Fruit fly (Drosophila melanogaster): ENCODE results near the gene Sfp23F.
A peak's percentile ranks its signal among the peaks of the same experiment; 100 is the strongest.

Sfp23F gene

DNA sequence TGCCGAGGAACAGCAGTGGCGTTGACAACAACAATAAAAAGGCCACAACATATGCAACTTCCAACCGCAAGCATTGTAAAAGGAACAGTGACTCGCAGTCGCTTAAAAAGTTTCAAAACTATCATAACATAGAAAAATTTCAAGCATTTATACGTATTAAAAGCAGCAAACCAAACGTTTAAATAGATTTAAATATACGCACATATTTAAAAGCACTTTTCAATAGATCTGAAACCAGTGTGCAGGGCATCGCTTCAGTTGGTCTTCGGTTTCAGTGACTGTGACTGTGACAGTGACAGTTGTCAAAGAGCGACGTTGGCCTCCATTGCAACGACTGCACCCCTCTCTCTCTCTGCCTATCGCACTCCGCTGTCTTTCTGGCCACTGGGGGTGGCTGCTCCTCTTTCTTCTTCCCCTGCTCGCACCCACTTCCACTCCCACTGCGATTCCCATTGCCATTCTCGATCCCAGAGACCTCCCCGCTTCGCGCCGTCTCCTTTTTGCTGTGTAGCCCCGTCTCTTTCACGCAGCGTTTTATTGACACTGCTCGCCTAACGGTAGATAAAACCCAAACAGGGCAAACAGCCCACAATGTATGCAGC is 39.3 kb downstream of the Sfp23F start (continued):
- TF ChIP-seq esn (GFP tag; optimal IDR thresholded peaks at IDR 0.05) (peak; percentile 95), CG6792 (GFP tag; optimal IDR thresholded peaks at IDR 0.05) (peak; percentile 95), Ets96B (tag; optimal IDR thresholded peaks at IDR 0.05) (peak; percentile 93), CG8319 (GFP tag; optimal IDR thresholded peaks at IDR 0.05) (peak; percentile 93), CG6163 (GFP tag; IDR thresholded peaks at IDR 0.05) (peak; percentile 98), Hr4 (GFP tag; optimal IDR thresholded peaks at IDR 0.05) (peak; percentile 94), Met (GFP tag; optimal IDR thresholded peaks at IDR 0.05) (peak; percentile 83), CG11762 (GFP tag; optimal IDR thresholded peaks at IDR 0.05; ENCODE audit: insufficient read depth) (peak; percentile 93), Eip93F (GFP tag; optimal IDR thresholded peaks at IDR 0.05) (no peak), vri (GFP tag; optimal IDR thresholded peaks at IDR 0.05) (peak; percentile 89), dsx (GFP tag; optimal IDR thresholded peaks at IDR 0.05; ENCODE audit: poor library complexity, severe bottlenecking) (peak; percentile 89), eg (GFP tag; IDR thresholded peaks at IDR 0.05) (peak; percentile 99), dac (GFP tag; optimal IDR thresholded peaks at IDR 0.05) (peak; percentile 90), CG7368 (GFP tag; optimal IDR thresholded peaks at IDR 0.05) (peak; percentile 89), lz (GFP tag; optimal IDR thresholded peaks at IDR 0.05) (peak; percentile 91), CG8119 (GFP tag; IDR thresholded peaks at IDR 0.05) (peak; percentile 96), fd59A (GFP tag; optimal IDR thresholded peaks at IDR 0.05) (peak; percentile 89), Sox14 (GFP tag; optimal IDR thresholded peaks at IDR 0.05) (peak; percentile 96), CG8632 (GFP tag; optimal IDR thresholded peaks at IDR 0.05) (peak; percentile 92), cyc (GFP tag; optimal IDR thresholded peaks at IDR 0.05) (peak; percentile 80), pdm3 (GFP tag; optimal IDR thresholded peaks at IDR 0.05) (peak; percentile 97), CG31627 (GFP tag; optimal IDR thresholded peaks at IDR 0.05) (peak; percentile 89), CG11902 (GFP tag; optimal IDR thresholded peaks at IDR 0.05) (peak; percentile 91), Hr38 (GFP tag; optimal IDR thresholded peaks at IDR 0.05) (peak; percentile 46), spab (GFP tag; optimal IDR thresholded peaks at IDR 0.05) (peak; percentile 91), Gug (GFP tag; IDR thresholded peaks at IDR 0.05) (peak; percentile 97), CG3919 (GFP tag; optimal IDR thresholded peaks at IDR 0.05) (peak; percentile 93), CG6854 (GFP tag; optimal IDR thresholded peaks at IDR 0.05) (peak; percentile 77), CG6276 (GFP tag; optimal IDR thresholded peaks at IDR 0.05) (peak; percentile 86), Ets21C (GFP tag; optimal IDR thresholded peaks at IDR 0.05) (peak; percentile 92), achi (GFP tag; optimal IDR thresholded peaks at IDR 0.05) (peak; percentile 95)

DNA sequence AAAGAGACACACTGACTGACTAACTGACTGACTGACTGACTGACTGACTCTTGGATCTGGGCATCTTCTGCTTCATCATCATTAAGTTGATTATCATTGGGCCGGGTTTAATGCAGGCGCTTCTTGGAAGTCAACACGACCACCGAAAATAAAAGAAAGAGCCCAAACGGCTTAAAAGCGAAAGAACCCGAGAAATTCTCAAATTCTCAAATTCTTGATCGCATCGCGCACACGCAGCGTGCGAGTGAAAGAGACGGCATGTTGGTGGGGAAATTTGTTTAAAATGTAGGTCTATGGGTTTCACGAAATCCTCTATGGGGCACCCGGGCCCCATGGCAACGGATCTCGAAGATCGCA is 41.1 kb downstream of the Sfp23F start:
- TF ChIP-seq OdsH (GFP tag; optimal IDR thresholded peaks at IDR 0.05), result no peak
- peak; percentile 74 for TF ChIP-seq svp (GFP tag)
- TF ChIP-seq Hr39 (GFP tag; optimal IDR thresholded peaks at IDR 0.05), result no peak
- no peak for TF ChIP-seq CG6854 (GFP tag; optimal IDR thresholded peaks at IDR 0.05)
- TF ChIP-seq Sox102F (GFP tag; optimal IDR thresholded peaks at IDR 0.05), result no peak
- no peak for TF ChIP-seq Smox (GFP tag; optimal IDR thresholded peaks at IDR 0.05)

DNA sequence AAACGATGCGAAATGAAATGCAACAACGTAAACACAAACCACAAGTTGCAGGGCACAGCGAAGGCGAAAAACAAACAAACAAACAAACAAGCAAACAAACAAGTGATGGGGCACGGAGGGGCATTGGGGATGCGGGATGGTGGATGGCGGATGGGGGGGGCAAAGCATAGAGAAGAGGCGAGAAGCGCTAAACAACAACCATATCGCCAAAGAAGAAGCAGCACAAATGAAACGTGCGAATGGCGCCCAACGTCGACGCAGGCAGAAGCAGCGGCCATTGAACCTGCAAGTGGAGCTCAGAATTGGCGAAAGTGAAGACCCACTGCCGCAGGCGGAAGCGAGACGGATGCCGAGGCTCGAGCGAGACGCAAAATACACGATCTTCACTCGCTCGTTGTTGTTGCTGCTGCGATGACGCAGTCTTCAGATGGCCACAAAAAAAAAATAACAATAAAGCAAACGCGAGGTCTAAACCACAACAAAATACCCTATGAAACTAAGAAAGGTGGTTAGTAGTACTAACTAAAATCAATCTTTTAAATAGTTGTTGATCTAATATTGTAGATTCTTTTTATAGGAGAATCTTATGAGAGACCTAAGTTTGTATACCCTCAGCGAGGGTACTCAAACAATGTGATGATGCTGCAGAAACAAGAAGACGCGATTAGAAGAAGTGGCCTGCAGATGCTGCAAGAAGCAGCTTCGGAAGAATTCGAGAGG is 41.6 kb downstream of the Sfp23F start:
- TF ChIP-seq acj6 (GFP tag; optimal IDR thresholded peaks at IDR 0.05), result peak; percentile 84
- TF ChIP-seq CG8119 (GFP tag; IDR thresholded peaks at IDR 0.05), result peak; percentile 83
- peak; percentile 32 for TF ChIP-seq CG9139 (GFP tag; optimal IDR thresholded peaks at IDR 0.05)
- peak; percentile 60 for TF ChIP-seq fd85E (GFP tag; optimal IDR thresholded peaks at IDR 0.05)
- TF ChIP-seq CG34406 (GFP tag; optimal IDR thresholded peaks at IDR 0.05), result peak; percentile 73
- TF ChIP-seq CG11762 (GFP tag; optimal IDR thresholded peaks at IDR 0.05; ENCODE audit: insufficient read depth), result peak; percentile 61
- peak; percentile 41 for TF ChIP-seq CG1621 (tag; optimal IDR thresholded peaks at IDR 0.05)
- peak; percentile 91 for TF ChIP-seq cyc (GFP tag; optimal IDR thresholded peaks at IDR 0.05)
- peak; percentile 88 for TF ChIP-seq CG3919 (GFP tag; optimal IDR thresholded peaks at IDR 0.05)
- TF ChIP-seq ss (GFP tag; optimal IDR thresholded peaks at IDR 0.05), result peak in 1 of 2 experiments; percentile 23
- TF ChIP-seq CG10631 (GFP tag; optimal IDR thresholded peaks at IDR 0.05), result peak; percentile 88
- peak; percentile 9 for TF ChIP-seq CG4318 (GFP tag; optimal IDR thresholded peaks at IDR 0.05)
- TF ChIP-seq CG32006 (GFP tag; optimal IDR thresholded peaks at IDR 0.05), result peak; percentile 84
- peak; percentile 75 for TF ChIP-seq net (GFP tag; optimal IDR thresholded peaks at IDR 0.05)
- peak; percentile 91 for TF ChIP-seq CG31627 (GFP tag; optimal IDR thresholded peaks at IDR 0.05)
- TF ChIP-seq vri (GFP tag; optimal IDR thresholded peaks at IDR 0.05), result peak; percentile 89
- TF ChIP-seq Ets21C (GFP tag; optimal IDR thresholded peaks at IDR 0.05), result peak; percentile 80
- TF ChIP-seq svp (GFP tag), result peak; percentile 96
- peak; percentile 78 for TF ChIP-seq achi (GFP tag; optimal IDR thresholded peaks at IDR 0.05)
- peak; percentile 90 for TF ChIP-seq CG6163 (GFP tag; IDR thresholded peaks at IDR 0.05)
- peak; percentile 62 for TF ChIP-seq fkh (GFP tag; optimal IDR thresholded peaks at IDR 0.05)

Data from whole organism, prepupa.